Fruit fly (Drosophila melanogaster): ENCODE results near the gene CG5131.

CG5131 gene

dm6 chr2L:17532134-17532533, 47.8 kb downstream of the CG5131 start, which contains the start of gene CG15145:
Gene CG15145, minus strand, starts transcription at chr2L:17532234.
- TF ChIP-seq usp (GFP tag; optimal IDR thresholded peaks at IDR 0.05): no peak
- no peak for TF ChIP-seq rgr (GFP tag; optimal IDR thresholded peaks at IDR 0.05)

dm6 chr2L:17533794-17534193, 49.5 kb downstream of the CG5131 start:
- TF ChIP-seq GATAd (GFP tag; optimal IDR thresholded peaks at IDR 0.05) (no peak), tai (GFP tag; optimal IDR thresholded peaks at IDR 0.05) (no peak), dsf (GFP tag; optimal IDR thresholded peaks at IDR 0.05; ENCODE audit: borderline replicate concordance) (no peak), Myc (optimal IDR thresholded peaks at IDR 0.05) (no peak), Rel (GFP tag; optimal IDR thresholded peaks at IDR 0.05) (no peak), Rel (tag; optimal IDR thresholded peaks at IDR 0.05) (no peak)

Measured in whole organism, wandering third instar larva.